Worm (Caenorhabditis elegans) whole organism, L4 larva: ENCODE data around the gene ZC190.4.

ENCODE experiments used
- F44E2.7 ChIP-seq: fragments of 200-800 bp; sonication (Bioruptor generic); IDR thresholded peaks from 2 replicates; pipeline ENCODE4 v2.1.2; 2022; ENCODE audit warnings: missing genetic modification characterization, missing compliant biosample characterization
- R02D3.7 ChIP-seq: fragments of 150-350 bp; sonication (generic microtip); optimal IDR thresholded peaks from 3 replicates; lab custom pipeline; 2014; ENCODE audit warnings: missing biosample characterization, missing genetic modification characterization
- T20F7.1 ChIP-seq: fragments of 200-800 bp; sonication (Bioruptor generic); optimal IDR thresholded peaks from 2 replicates; lab custom pipeline; 2018; ENCODE audit warnings: mild to moderate bottlenecking, missing genetic modification characterization, missing compliant biosample characterization
- T26A8.4 ChIP-seq: fragments of 200-800 bp; sonication (Bioruptor generic); IDR thresholded peaks from 2 replicates; pipeline ENCODE4 v1.3.6; 2022; ENCODE audit warnings: missing genetic modification characterization, missing compliant biosample characterization
- ZK337.2 ChIP-seq: fragments of 200-800 bp; sonication (Bioruptor generic); IDR thresholded peaks from 2 replicates; pipeline ENCODE4 v1.3.6; 2022; ENCODE audit warnings: missing genetic modification reagents, missing genetic modification characterization, missing compliant biosample characterization
- aha-1 ChIP-seq: fragments of 150-350 bp; peaks from one replicate; lab custom pipeline; 2014; ENCODE audit warnings: missing biosample characterization, missing genetic modification characterization
- ama-1 ChIP-seq: fragments of 150-350 bp; optimal IDR thresholded peaks from 2 replicates; lab custom pipeline; 2014; ENCODE audit warnings: inconsistent platforms, mixed read lengths
- arid-1 ChIP-seq: fragments of 200-800 bp; sonication (Bioruptor generic); conservative IDR thresholded peaks from 2 replicates; pipeline ENCODE4 v1.3.6; 2022; ENCODE audit warnings: missing genetic modification reagents, missing genetic modification characterization, missing compliant biosample characterization
- ceh-28 ChIP-seq: fragments of 150-350 bp; optimal IDR thresholded peaks from 2 replicates; lab custom pipeline; 2014; ENCODE audit warnings: missing biosample characterization, missing genetic modification reagents, missing genetic modification characterization
- ces-1 ChIP-seq: fragments of 150-350 bp; sonication (generic microtip); optimal IDR thresholded peaks from 4 replicates; lab custom pipeline; 2014; ENCODE audit warnings: missing biosample characterization, missing genetic modification reagents, missing genetic modification characterization
- cey-2 ChIP-seq: sonication (generic microtip); optimal IDR thresholded peaks from 3 replicates; lab custom pipeline; 2017; ENCODE audit warnings: missing genetic modification characterization, mild to moderate bottlenecking, missing compliant biosample characterization, antibody characterized with exemption, borderline replicate concordance; ENCODE audit not compliant: insufficient read depth
- daf-16 ChIP-seq, 3 experiments: sonication (generic microtip); optimal IDR thresholded peaks; 2 replicates each; lab custom pipeline; 2016 to 2017; ENCODE audit warnings: missing genetic modification characterization in 3 of 3, missing genetic modification reagents in 3 of 3, mild to moderate bottlenecking in 2 of 3, missing compliant biosample characterization in 2 of 3, missing biosample characterization in 1 of 3, moderate library complexity in 1 of 3
- daf-8 ChIP-seq: fragments of 200-800 bp; sonication (Bioruptor generic); IDR thresholded peaks from 2 replicates; pipeline ENCODE4 v1.3.6; 2022; ENCODE audit warnings: missing genetic modification characterization, missing compliant biosample characterization
- dmd-6 ChIP-seq: fragments of 200-800 bp; sonication (Bioruptor generic); IDR thresholded peaks from 2 replicates; pipeline ENCODE4 v1.3.6; 2022; ENCODE audit warnings: missing genetic modification reagents, missing genetic modification characterization, missing compliant biosample characterization
- dve-1 ChIP-seq: sonication (generic microtip); optimal IDR thresholded peaks from 2 replicates; lab custom pipeline; 2017; ENCODE audit warnings: antibody characterized with exemption, mild to moderate bottlenecking, missing genetic modification characterization, missing compliant biosample characterization; ENCODE audit not compliant: insufficient read depth
- egl-43 ChIP-seq: fragments of 200-800 bp; sonication (Bioruptor generic); IDR thresholded peaks from 2 replicates; pipeline ENCODE4 v1.3.6; 2022; ENCODE audit warnings: missing genetic modification reagents, missing genetic modification characterization, missing compliant biosample characterization
- fos-1 ChIP-seq: fragments of 150-350 bp; optimal IDR thresholded peaks from 2 replicates; lab custom pipeline; 2014; ENCODE audit warnings: missing biosample characterization, missing genetic modification characterization
- gei-8 ChIP-seq: fragments of 200-800 bp; sonication (Bioruptor generic); optimal IDR thresholded peaks from 2 replicates; lab custom pipeline; 2018; ENCODE audit warnings: mild to moderate bottlenecking, missing genetic modification characterization, missing compliant biosample characterization
- hif-1 ChIP-seq, 2 experiments: sonication (generic microtip); optimal IDR thresholded peaks; 2 replicates each; lab custom pipeline; 2016 to 2017; ENCODE audit warnings: missing compliant biosample characterization in 2 of 2, missing genetic modification characterization in 2 of 2, missing genetic modification reagents in 2 of 2, missing genotype in 2 of 2, mild to moderate bottlenecking in 1 of 2
- hlh-30 ChIP-seq: sonication (generic microtip); optimal IDR thresholded peaks from 2 replicates; lab custom pipeline; 2017; ENCODE audit warnings: antibody characterized with exemption, mild to moderate bottlenecking, missing genetic modification characterization, missing compliant biosample characterization; ENCODE audit not compliant: insufficient read depth
- hmg-1.1 ChIP-seq: fragments of 200-800 bp; sonication (Bioruptor generic); IDR thresholded peaks from 2 replicates; pipeline ENCODE4 v1.3.6; 2022; ENCODE audit warnings: missing genetic modification reagents, missing genetic modification characterization, missing compliant biosample characterization
- lim-7 ChIP-seq: fragments of 200-800 bp; sonication (Bioruptor generic); IDR thresholded peaks from 2 replicates; pipeline ENCODE4 v1.3.6; 2022; ENCODE audit warnings: missing genetic modification characterization, missing compliant biosample characterization
- lin-1 ChIP-seq: fragments of 200-800 bp; sonication (Bioruptor generic); IDR thresholded peaks from 2 replicates; pipeline ENCODE4 v1.3.6; 2022; ENCODE audit warnings: missing genetic modification reagents, missing genetic modification characterization, missing compliant biosample characterization
- lin-13 ChIP-seq: fragments of 150-350 bp; optimal IDR thresholded peaks from 2 replicates; lab custom pipeline; 2014; ENCODE audit warnings: missing biosample characterization, missing genetic modification reagents, missing genetic modification characterization
- lin-29 ChIP-seq: fragments of 200-800 bp; sonication (Bioruptor generic); IDR thresholded peaks from 2 replicates; pipeline ENCODE4 v1.3.6; 2022; ENCODE audit warnings: missing genetic modification reagents, missing genetic modification characterization, missing compliant biosample characterization
- madf-5 ChIP-seq, 2 experiments: fragments of 200-800 bp; sonication (Bioruptor generic); IDR thresholded peaks; 2 replicates each; pipeline ENCODE4 v1.3.6; 2022; ENCODE audit warnings: missing compliant biosample characterization in 2 of 2, missing genetic modification characterization in 2 of 2
- madf-9 ChIP-seq: fragments of 200-800 bp; sonication (Bioruptor generic); conservative IDR thresholded peaks from 2 replicates; pipeline ENCODE4 v1.3.6; 2022; ENCODE audit warnings: missing genetic modification reagents, missing genetic modification characterization, missing compliant biosample characterization
- mdt-29 ChIP-seq: fragments of 200-800 bp; sonication (Bioruptor generic); IDR thresholded peaks from 2 replicates; pipeline ENCODE4 v1.3.6; 2022; ENCODE audit warnings: missing genetic modification reagents, missing genetic modification characterization, missing compliant biosample characterization
- mes-2 ChIP-seq: sonication (generic microtip); optimal IDR thresholded peaks from 2 replicates; lab custom pipeline; 2016; ENCODE audit warnings: missing genotype, mild to moderate bottlenecking, missing genetic modification characterization, missing compliant biosample characterization; ENCODE audit not compliant: poor library complexity, severe bottlenecking
- mxl-2 ChIP-seq: fragments of 200-800 bp; sonication (Bioruptor generic); conservative IDR thresholded peaks from 2 replicates; pipeline ENCODE4 v1.3.6; 2022; ENCODE audit warnings: missing genetic modification reagents, missing genetic modification characterization, missing compliant biosample characterization
- mxl-3 ChIP-seq: fragments of 200-800 bp; sonication (Bioruptor generic); optimal IDR thresholded peaks from 2 replicates; lab custom pipeline; 2018; ENCODE audit warnings: mild to moderate bottlenecking, missing genetic modification characterization, missing compliant biosample characterization
- nhr-102 ChIP-seq: sonication (generic microtip); optimal IDR thresholded peaks from 2 replicates; lab custom pipeline; 2016; ENCODE audit warnings: mild to moderate bottlenecking, missing genetic modification characterization, moderate library complexity, missing compliant biosample characterization
- nhr-28 ChIP-seq: fragments of 150-350 bp; optimal IDR thresholded peaks from 2 replicates; lab custom pipeline; 2014; ENCODE audit warnings: missing biosample characterization, missing genetic modification characterization
- nhr-48 ChIP-seq: sonication (generic microtip); optimal IDR thresholded peaks from 2 replicates; lab custom pipeline; 2016; ENCODE audit warnings: mild to moderate bottlenecking, missing genetic modification characterization, missing compliant biosample characterization
- nhr-76 ChIP-seq: fragments of 150-350 bp; optimal IDR thresholded peaks from 2 replicates; lab custom pipeline; 2014; ENCODE audit warnings: missing biosample characterization, missing genetic modification characterization
- nhr-77 ChIP-seq: fragments of 150-350 bp; optimal IDR thresholded peaks from 2 replicates; lab custom pipeline; 2014; ENCODE audit warnings: missing biosample characterization, missing genetic modification characterization
- sdz-12 ChIP-seq: fragments of 200-800 bp; sonication (Bioruptor generic); optimal IDR thresholded peaks from 2 replicates; lab custom pipeline; 2018; ENCODE audit warnings: mild to moderate bottlenecking, missing genetic modification characterization, missing compliant biosample characterization
- set-16 ChIP-seq: fragments of 200-800 bp; sonication (Bioruptor generic); IDR thresholded peaks from 2 replicates; pipeline ENCODE4 v1.3.6; 2022; ENCODE audit warnings: missing genetic modification reagents, missing genetic modification characterization, missing compliant biosample characterization
- skn-1 ChIP-seq: fragments of 150-350 bp; optimal IDR thresholded peaks from 2 replicates; lab custom pipeline; 2014; ENCODE audit warnings: missing biosample characterization, missing genetic modification characterization
- snpc-4 ChIP-seq: fragments of 150-350 bp; optimal IDR thresholded peaks from 2 replicates; lab custom pipeline; 2014; ENCODE audit warnings: missing biosample characterization, missing genetic modification characterization
- spr-1 ChIP-seq: sonication (generic microtip); optimal IDR thresholded peaks from 2 replicates; lab custom pipeline; 2016; ENCODE audit warnings: mild to moderate bottlenecking, missing genetic modification characterization, missing compliant biosample characterization
- spr-3 ChIP-seq: fragments of 200-800 bp; sonication (Bioruptor generic); optimal IDR thresholded peaks from 2 replicates; lab custom pipeline; 2018; ENCODE audit warnings: mild to moderate bottlenecking, missing genetic modification characterization, missing compliant biosample characterization
- unc-39 ChIP-seq: sonication (generic microtip); optimal IDR thresholded peaks from 2 replicates; lab custom pipeline; 2017; ENCODE audit warnings: missing biosample characterization, missing genetic modification characterization
- unc-62 ChIP-seq, 3 experiments: fragments of 150-350 bp in 1 of 3; sonication (generic microtip); optimal IDR thresholded peaks in 2 of 3; peaks in 1 of 3; 1 replicate in 1 of 3; 2 replicates in 2 of 3; lab custom pipeline; 2014 to 2017; ENCODE audit warnings: missing biosample characterization in 3 of 3, missing genetic modification characterization in 3 of 3, missing genetic modification reagents in 3 of 3, missing genotype in 1 of 3
- ztf-11 ChIP-seq: fragments of 150-350 bp; optimal IDR thresholded peaks from 2 replicates; lab custom pipeline; 2014; ENCODE audit warnings: missing biosample characterization, missing genetic modification characterization
- ztf-7 ChIP-seq: fragments of 150-350 bp; optimal IDR thresholded peaks from 2 replicates; lab custom pipeline; 2014; ENCODE audit warnings: missing biosample characterization, missing genetic modification characterization

Gene ZC190.4

DNA sequence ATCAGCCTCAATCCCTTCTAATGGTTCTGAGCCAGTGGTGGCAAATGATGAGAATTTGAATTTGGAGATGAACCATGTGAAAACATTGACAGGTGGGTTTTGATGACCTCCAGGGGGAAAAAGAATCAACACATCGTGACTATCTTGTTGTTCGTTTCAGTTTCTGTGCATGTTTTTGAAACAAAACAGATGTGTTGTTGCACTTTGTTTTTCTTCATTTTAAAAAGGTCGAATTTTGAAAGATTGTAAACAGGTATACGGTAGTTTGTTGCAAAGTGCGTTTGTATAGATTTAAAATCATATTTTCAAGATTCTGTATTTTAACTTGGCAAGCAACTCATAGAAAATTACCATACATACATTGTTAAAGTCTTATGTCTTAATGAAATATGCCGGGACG, 15.5 kb upstream of the ZC190.4 start:
- TF ChIP-seq R02D3.7 (tag; lab: Kevin White, UChicago) (no peak), hlh-30 (tag; lab: Kevin White, UChicago) (peak; percentile 15), daf-16 (GFP tag; optimal IDR thresholded peaks at IDR 0.05; lab: Kevin White, UChicago) (peak in 1 of 2 experiments; percentile 73), daf-16 (tag; optimal IDR thresholded peaks at IDR 0.05; lab: Kevin White, UChicago) (peak; percentile 68)

DNA sequence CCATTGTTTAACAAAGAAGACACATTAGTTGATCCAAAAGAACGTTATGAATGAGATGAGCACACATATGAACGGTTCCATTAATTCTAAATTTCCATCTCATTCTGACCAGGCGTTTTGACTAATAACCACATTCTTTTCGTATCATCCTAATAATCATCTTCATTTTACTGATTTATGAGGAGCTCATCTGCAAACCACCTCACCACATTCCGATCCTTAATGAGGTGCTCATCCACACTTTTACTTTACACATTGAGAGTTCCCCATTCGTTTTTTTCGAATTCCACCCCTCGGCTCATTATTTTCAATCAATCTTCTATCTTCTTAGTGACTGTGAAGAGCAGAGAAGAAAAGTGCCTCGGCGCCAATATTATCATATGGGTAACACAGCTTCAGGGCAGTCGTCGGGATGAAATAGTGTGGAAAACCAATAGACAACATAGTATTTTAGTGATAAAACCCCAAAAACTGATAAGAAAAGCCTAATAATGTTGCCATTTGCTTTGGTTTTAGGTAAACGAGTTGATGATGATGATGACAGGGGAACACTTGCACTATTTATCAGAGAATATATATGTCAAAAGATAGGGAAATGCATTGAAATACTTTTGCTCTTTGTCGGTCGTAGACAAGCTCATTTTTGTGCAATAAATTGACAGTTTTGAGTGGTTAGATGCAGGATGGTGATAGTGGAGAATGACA, 14.7 kb upstream of the ZC190.4 start:
- no peak for TF ChIP-seq spr-1 (tag; lab: Kevin White, UChicago)
- TF ChIP-seq skn-1 (tag; lab: Kevin White, UChicago): no peak
- 0 out of 2 replicates have a peak, but pooled peaks have one; percentile 35 for TF ChIP-seq T26A8.4 (GFP tag; lab: Robert Waterston, UW)
- no peak for TF ChIP-seq aha-1 (tag; lab: Kevin White, UChicago)
- peak; percentile 94 for TF ChIP-seq nhr-48 (tag; lab: Kevin White, UChicago)
- TF ChIP-seq fos-1 (tag; lab: Kevin White, UChicago): no peak
- peak; percentile 77 for TF ChIP-seq nhr-28 (tag; lab: Kevin White, UChicago)
- no peak for TF ChIP-seq ama-1 (lab: Kevin White, UChicago)
- peak; percentile 42 for TF ChIP-seq mxl-3 (GFP tag; lab: Kevin White, UChicago)
- no peak for TF ChIP-seq madf-5 (GFP tag; IDR thresholded peaks at IDR 0.05; lab: Robert Waterston, UW)
- TF ChIP-seq madf-9 (GFP tag; lab: Robert Waterston, UW): no peak
- no peak for TF ChIP-seq ceh-28 (tag; lab: Kevin White, UChicago)
- TF ChIP-seq arid-1 (GFP tag; lab: Robert Waterston, UW): no peak
- no peak for TF ChIP-seq F44E2.7 (GFP tag; lab: Robert Waterston, UW)
- peak; percentile 88 to 96 for TF ChIP-seq unc-62 (GFP tag; optimal IDR thresholded peaks at IDR 0.05 in 1 of 2; lab: Kevin White, UChicago)
- TF ChIP-seq unc-62 (tag; optimal IDR thresholded peaks at IDR 0.05; lab: Kevin White, UChicago): no peak
- no peak for TF ChIP-seq nhr-76 (tag; lab: Kevin White, UChicago)
- no peak for TF ChIP-seq sdz-12 (GFP tag; lab: Kevin White, UChicago)
- TF ChIP-seq egl-43 (GFP tag; lab: Robert Waterston, UW): no peak
- TF ChIP-seq hmg-1.1 (GFP tag; lab: Robert Waterston, UW): no peak
- TF ChIP-seq gei-8 (GFP tag; lab: Kevin White, UChicago): peak; percentile 92
- TF ChIP-seq lin-1: peak; percentile 93; the same call in 1 of the 2 replicates
- TF ChIP-seq nhr-77 (tag; lab: Kevin White, UChicago): peak; percentile 88
- TF ChIP-seq hif-1 (tag; optimal IDR thresholded peaks at IDR 0.05; lab: Kevin White, UChicago): peak in 1 of 2 experiments; percentile 37
- TF ChIP-seq daf-16 (GFP tag; optimal IDR thresholded peaks at IDR 0.05; lab: Kevin White, UChicago): peak in 1 of 2 experiments; percentile 94
- TF ChIP-seq daf-16 (tag; optimal IDR thresholded peaks at IDR 0.05; lab: Kevin White, UChicago): peak; percentile 99
- TF ChIP-seq dmd-6 (GFP tag; lab: Robert Waterston, UW): peak; percentile 100
- peak; percentile 96 for TF ChIP-seq dve-1 (tag; lab: Kevin White, UChicago)
- TF ChIP-seq spr-3: no peak
- peak; percentile 27 for TF ChIP-seq mes-2 (tag; lab: Kevin White, UChicago)
- no peak for TF ChIP-seq set-16 (GFP tag; lab: Robert Waterston, UW)
- TF ChIP-seq daf-8 (GFP tag; lab: Robert Waterston, UW): no peak
- TF ChIP-seq lim-7: no peak
- TF ChIP-seq unc-39 (tag; lab: Kevin White, UChicago): no peak
- TF ChIP-seq mdt-29: no peak
- TF ChIP-seq snpc-4 (tag; lab: Kevin White, UChicago): no peak
- TF ChIP-seq T20F7.1: peak; percentile 73
- TF ChIP-seq ces-1 (GFP tag; lab: Kevin White, UChicago): no peak
- peak; percentile 74 for TF ChIP-seq cey-2 (tag; lab: Kevin White, UChicago)
- no peak for TF ChIP-seq lin-29 (GFP tag; lab: Robert Waterston, UW)
- no peak for TF ChIP-seq ZK337.2
- TF ChIP-seq mxl-2 (GFP tag; lab: Robert Waterston, UW): no peak
- TF ChIP-seq nhr-102: peak; percentile 93
- no peak for TF ChIP-seq ztf-11 (tag; lab: Kevin White, UChicago)
- no peak for TF ChIP-seq ztf-7 (tag; lab: Kevin White, UChicago)
- no peak for TF ChIP-seq lin-13
